Worm (Caenorhabditis elegans) whole organism, L1 larva: Measurements from ENCODE around the gene srx-129.

Experiments used
- egl-27 ChIP-seq, 2 experiments: fragments of 150-350 bp in 1 of 2; sonication (generic microtip); optimal IDR thresholded peaks; 3 replicates each; lab custom pipeline; 2017 to 2018; ENCODE audit warnings: missing biosample characterization in 2 of 2, missing genetic modification characterization in 2 of 2, missing genetic modification reagents in 2 of 2
- mep-1 ChIP-seq: fragments of 150-350 bp; optimal IDR thresholded peaks from 2 replicates; lab custom pipeline; 2014; ENCODE audit warnings: missing biosample characterization, missing genetic modification characterization
- nhr-90 ChIP-seq: sonication (generic microtip); optimal IDR thresholded peaks from 2 replicates; lab custom pipeline; 2016; ENCODE audit warnings: mild to moderate bottlenecking, missing genetic modification characterization, missing compliant biosample characterization; ENCODE audit not compliant: poor library complexity
- rnt-1 ChIP-seq: sonication (generic microtip); optimal IDR thresholded peaks from 2 replicates; lab custom pipeline; 2016; ENCODE audit warnings: mild to moderate bottlenecking, missing genetic modification characterization, moderate library complexity, missing compliant biosample characterization

- TF ChIP-seq mep-1 (no peak), rnt-1 (tag; lab: Kevin White, UChicago) (no peak), nhr-90 (tag; lab: Kevin White, UChicago) (no peak), egl-27 (tag; optimal IDR thresholded peaks at IDR 0.05; lab: Kevin White, UChicago) (no peak)
Measured at ce11 chrV:13799190-13799589, 34.9 kb upstream of the srx-129 start.
